Worm (Caenorhabditis elegans) whole organism, mixed stage, embryonic: ENCODE measurements around the gene nspg-1.

ENCODE experiments used
- blmp-1 ChIP-seq: fragments of 150-350 bp; optimal IDR thresholded peaks from 2 replicates; lab custom pipeline; 2014; ENCODE audit warnings: missing biosample characterization, missing genetic modification characterization
- elt-3 ChIP-seq: fragments of 150-350 bp; optimal IDR thresholded peaks from 2 replicates; lab custom pipeline; 2014; ENCODE audit warnings: missing biosample characterization, missing genetic modification characterization
- nhr-12 ChIP-seq: fragments of 150-350 bp; optimal IDR thresholded peaks from 2 replicates; lab custom pipeline; 2014; ENCODE audit warnings: missing biosample characterization, missing genetic modification characterization
- pha-4 ChIP-seq: fragments of 150-350 bp; optimal IDR thresholded peaks from 2 replicates; lab custom pipeline; 2018; ENCODE audit warnings: missing biosample characterization, missing genetic modification reagents, missing genetic modification characterization

- no peak for TF ChIP-seq pha-4 (tag; lab: Kevin White, UChicago)
- no peak for TF ChIP-seq nhr-12 (tag; lab: Kevin White, UChicago)
- no peak for TF ChIP-seq elt-3 (tag; lab: Kevin White, UChicago)
- no peak for TF ChIP-seq blmp-1 (tag; lab: Kevin White, UChicago)
These were observed at the start of gene nspg-1 for ce11 chrV:12867997-12868396.
